Worm (Caenorhabditis elegans): ENCODE data around the gene bath-33.
"Not testable (repeated sequence)": the region's sequence is repeated elsewhere in the genome, so short reads cannot be mapped to it uniquely, and the experiment has no call there.

The bath-33 gene

ce11 chrII:1646199-1646598 is 40.2 kb upstream of the bath-33 start, which contains the start of gene ZC204.17:
ZC204.17 (minus strand) TSS chrII:1646299.
- TF ChIP-seq hmg-1.1 (GFP tag; IDR thresholded peaks at IDR 0.05) (no peak), ztf-11 (tag; optimal IDR thresholded peaks at IDR 0.05) (no peak), F26F4.8 (GFP tag; conservative IDR thresholded peaks at IDR 0.05) (no peak), saeg-2 (GFP tag; IDR thresholded peaks at IDR 0.05) (no peak), mep-1 (tag; optimal IDR thresholded peaks at IDR 0.05) (no peak), daf-12 (tag; optimal IDR thresholded peaks at IDR 0.05) (no peak), pqm-1 (tag; optimal IDR thresholded peaks at IDR 0.05) (no peak), gei-8 (GFP tag; optimal IDR thresholded peaks at IDR 0.05) (no peak)

DNA sequence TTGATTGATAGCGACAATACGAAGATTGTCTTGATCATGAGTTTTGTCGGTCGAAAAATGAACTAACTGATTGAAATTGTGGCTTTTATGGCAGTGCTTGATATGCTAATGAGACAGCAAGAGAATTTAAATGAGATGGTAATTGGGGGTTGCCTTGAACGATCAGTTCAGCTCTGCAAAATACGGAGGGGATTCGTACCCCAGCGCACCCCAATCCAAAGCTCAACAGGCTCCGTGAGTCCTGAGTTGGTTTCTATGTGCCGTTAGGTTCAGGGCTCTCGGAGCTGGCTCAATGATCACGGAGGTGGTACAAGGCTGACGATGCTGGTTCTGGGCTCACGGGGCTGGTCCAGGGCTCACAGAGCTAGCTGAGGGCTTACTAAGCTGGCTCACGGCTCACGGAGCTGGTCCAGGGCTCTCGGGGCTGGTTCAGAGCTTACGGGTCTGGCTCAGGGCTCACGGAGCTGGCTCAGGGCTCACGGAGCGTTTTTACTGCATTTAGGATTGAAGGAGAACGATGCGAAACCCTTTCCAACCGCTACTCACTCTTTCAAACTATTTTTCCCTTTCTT is 38.9 kb upstream of the bath-33 start, which contains the start of gene ZC204.6:
ZC204.6 (minus strand) TSS at position 51 of the 572 bp plus-strand sequence.
- TF ChIP-seq egl-43 (GFP tag; IDR thresholded peaks at IDR 0.05) = 0 out of 2 replicates have a peak, but pooled peaks have one; percentile 27
- TF ChIP-seq aha-1 (tag) = peak; percentile 42
- peak; percentile 93 for TF ChIP-seq set-16 (GFP tag; IDR thresholded peaks at IDR 0.05)
- TF ChIP-seq zfp-3 (GFP tag; conservative IDR thresholded peaks at IDR 0.05) = no peak

- TF ChIP-seq lin-1 (GFP tag; IDR thresholded peaks at IDR 0.05) (no peak), lin-15B (tag; optimal IDR thresholded peaks at IDR 0.05) (no peak), mxl-2 (GFP tag; conservative IDR thresholded peaks at IDR 0.05) (no peak), D1046.2 (GFP tag; IDR thresholded peaks at IDR 0.05) (no peak), lim-7 (GFP tag; IDR thresholded peaks at IDR 0.05) (no peak), madf-9 (GFP tag; conservative IDR thresholded peaks at IDR 0.05) (no peak), dve-1 (tag; optimal IDR thresholded peaks at IDR 0.05; ENCODE audit: insufficient read depth) (no peak), vab-7 (GFP tag; IDR thresholded peaks at IDR 0.05) (no peak), T26A8.4 (GFP tag; IDR thresholded peaks at IDR 0.05) (no peak)
Observed at ce11 chrII:1640496-1640895, 34.5 kb upstream of the bath-33 start, which contains the start of gene srh-72. srh-72 (minus strand) TSS chrII:1640596.

- not testable (repeated sequence) for TF ChIP-seq hlh-30 (tag; optimal IDR thresholded peaks at IDR 0.05; ENCODE audit: insufficient read depth); egl-43 (GFP tag; IDR thresholded peaks at IDR 0.05); dmd-9 (GFP tag; IDR thresholded peaks at IDR 0.05)
Observed at ce11 chrII:1636392-1636791, 30.4 kb upstream of the bath-33 start, which contains the start of gene srg-20. srg-20 (plus strand) TSS chrII:1636692.

- TF ChIP-seq daf-16 (GFP tag; optimal IDR thresholded peaks at IDR 0.05) (no peak), daf-16 (tag; optimal IDR thresholded peaks at IDR 0.05) (no peak), madf-5 (GFP tag; IDR thresholded peaks at IDR 0.05) (no peak), nhr-28 (tag; optimal IDR thresholded peaks at IDR 0.05) (peak; percentile 4), dmd-6 (GFP tag; IDR thresholded peaks at IDR 0.05) (peak; percentile 52; the same call in 1 of the 2 replicates), aha-1 (tag) (peak; percentile 46), snpc-1.2 (GFP tag; IDR thresholded peaks at IDR 0.05) (no peak)
Observed at ce11 chrII:1635969-1636368, 30.0 kb upstream of the bath-33 start.

ce11 chrII:1633490-1633889 is 27.5 kb upstream of the bath-33 start, which contains the start of gene C08E3.1:
C08E3.1 (plus strand) TSS chrII:1633790.
- not testable (repeated sequence) for TF ChIP-seq Y105C5A.15 (GFP tag; IDR thresholded peaks at IDR 0.05); hlh-11 (tag; optimal IDR thresholded peaks at IDR 0.05); F26F4.8 (GFP tag; conservative IDR thresholded peaks at IDR 0.05)

Measured in whole organism, L4 larva.